Fruit fly (Drosophila melanogaster) whole organism, embryonic: ENCODE results near the gene CG10165.

Source experiments
- Atf3 ChIP-seq: fragments of 200-800 bp; sonication (Bioruptor generic); optimal IDR thresholded peaks from 3 replicates; lab custom pipeline; 2016; ENCODE audit warnings: missing biosample characterization, missing genetic modification characterization
- CG10147 ChIP-seq: fragments of 200-800 bp; sonication (Bioruptor generic); optimal IDR thresholded peaks from 2 replicates; lab custom pipeline; 2019; ENCODE audit warnings: missing biosample characterization, mild to moderate bottlenecking, missing genetic modification characterization, moderate library complexity
- CG10979 ChIP-seq: fragments of 200-800 bp; sonication (Bioruptor generic); optimal IDR thresholded peaks from 2 replicates; lab custom pipeline; 2018; ENCODE audit warnings: missing biosample characterization, mild to moderate bottlenecking, missing genetic modification characterization, moderate library complexity
- CG11085 ChIP-seq: fragments of 200-800 bp; sonication (Bioruptor generic); IDR thresholded peaks from 2 replicates; pipeline ENCODE4 v1.3.6; 2022; ENCODE audit warnings: missing biosample characterization, missing genetic modification characterization
- CG11723 ChIP-seq: fragments of 200-800 bp; sonication (Bioruptor generic); optimal IDR thresholded peaks from 2 replicates; lab custom pipeline; 2017; ENCODE audit warnings: missing biosample characterization, mild to moderate bottlenecking, missing genetic modification characterization
- CG12104 ChIP-seq: fragments of 200-800 bp; sonication (Bioruptor generic); optimal IDR thresholded peaks from 3 replicates; lab custom pipeline; 2016; ENCODE audit warnings: missing biosample characterization, missing genetic modification characterization
- CG12155 ChIP-seq: fragments of 200-800 bp; sonication (Bioruptor generic); optimal IDR thresholded peaks from 3 replicates; lab custom pipeline; 2016; ENCODE audit warnings: missing biosample characterization, missing genetic modification characterization
- CG1233 ChIP-seq: fragments of 200-800 bp; sonication (Bioruptor generic); optimal IDR thresholded peaks from 4 replicates; lab custom pipeline; 2018; ENCODE audit warnings: missing biosample characterization, mild to moderate bottlenecking, missing genetic modification characterization
- CG16863 ChIP-seq: fragments of 200-800 bp; sonication (Bioruptor generic); optimal IDR thresholded peaks from 3 replicates; lab custom pipeline; 2016; ENCODE audit warnings: missing biosample characterization, missing genetic modification characterization
- CG18262 ChIP-seq: fragments of 200-800 bp; optimal IDR thresholded peaks from 3 replicates; lab custom pipeline; 2019; ENCODE audit warnings: missing biosample characterization, mild to moderate bottlenecking, missing genetic modification characterization, moderate library complexity
- CG2199 ChIP-seq: fragments of 200-800 bp; sonication (Bioruptor generic); IDR thresholded peaks from 3 replicates; pipeline ENCODE4 v1.3.6; 2022; ENCODE audit warnings: missing biosample characterization, missing genetic modification characterization
- CG2712 ChIP-seq: fragments of 200-800 bp; optimal IDR thresholded peaks from 3 replicates; lab custom pipeline; 2019; ENCODE audit warnings: missing biosample characterization, mild to moderate bottlenecking, missing genetic modification characterization, moderate library complexity
- CG31224 ChIP-seq: fragments of 200-800 bp; sonication (Bioruptor generic); IDR thresholded peaks from 2 replicates; pipeline ENCODE4 v1.3.6; 2022; ENCODE audit warnings: missing biosample characterization, missing genetic modification characterization
- CG3995 ChIP-seq: fragments of 200-800 bp; sonication (Bioruptor generic); optimal IDR thresholded peaks from 3 replicates; lab custom pipeline; 2016; ENCODE audit warnings: missing biosample characterization, missing genetic modification characterization
- CG4328 ChIP-seq: fragments of 200-800 bp; sonication (Bioruptor generic); optimal IDR thresholded peaks from 3 replicates; lab custom pipeline; 2017; ENCODE audit warnings: missing biosample characterization, missing genetic modification reagents, missing genetic modification characterization
- CG4707 ChIP-seq: fragments of 200-800 bp; sonication (Bioruptor generic); optimal IDR thresholded peaks from 2 replicates; lab custom pipeline; 2018; ENCODE audit warnings: missing biosample characterization, mild to moderate bottlenecking, missing genetic modification characterization, moderate library complexity
- CG4854 ChIP-seq: fragments of 200-800 bp; sonication (Bioruptor generic); optimal IDR thresholded peaks from 2 replicates; lab custom pipeline; 2016; ENCODE audit warnings: missing biosample characterization, missing genetic modification characterization, inconsistent platforms
- CG9797 ChIP-seq: fragments of 200-800 bp; sonication (Bioruptor generic); optimal IDR thresholded peaks from 3 replicates; lab custom pipeline; 2018; ENCODE audit warnings: missing biosample characterization, mild to moderate bottlenecking, missing genetic modification characterization
- Dad ChIP-seq: fragments of 200-800 bp; sonication (Bioruptor generic); optimal IDR thresholded peaks from 3 replicates; lab custom pipeline; 2016; ENCODE audit warnings: missing biosample characterization, missing genetic modification characterization
- E2f2 ChIP-seq: fragments of 200-800 bp; sonication (Bioruptor generic); IDR thresholded peaks from 2 replicates; pipeline ENCODE4 v1.3.6; 2022; ENCODE audit warnings: missing biosample characterization, missing genetic modification characterization
- Eip74EF ChIP-seq, 2 experiments: fragments of 200-800 bp in 1 of 2; fragments of >200 bp in 1 of 2; sonication (Bioruptor generic) in 1 of 2; optimal IDR thresholded peaks; 2 replicates each; lab custom pipeline; 2017 to 2019; ENCODE audit warnings: missing biosample characterization in 2 of 2, missing genetic modification characterization in 2 of 2, mild to moderate bottlenecking in 1 of 2, moderate library complexity in 1 of 2
- Ets65A ChIP-seq: fragments of 200-800 bp; sonication (Bioruptor generic); peaks from one replicate; lab custom pipeline; 2016; ENCODE audit warnings: missing biosample characterization, missing genetic modification characterization
- Fer2 ChIP-seq: fragments of 200-800 bp; sonication (Bioruptor generic); optimal IDR thresholded peaks from 2 replicates; lab custom pipeline; 2018; ENCODE audit warnings: missing biosample characterization, mild to moderate bottlenecking, missing genetic modification characterization, moderate library complexity
- HLH54F ChIP-seq: fragments of 200-800 bp; sonication (Bioruptor generic); optimal IDR thresholded peaks from 3 replicates; lab custom pipeline; 2016; ENCODE audit warnings: missing biosample characterization, missing genetic modification characterization
- Max ChIP-seq: fragments of 200-800 bp; sonication (Bioruptor generic); optimal IDR thresholded peaks from 2 replicates; lab custom pipeline; 2016; ENCODE audit warnings: missing biosample characterization, mild to moderate bottlenecking, missing genetic modification characterization
- Mrtf ChIP-seq: fragments of 200-800 bp; sonication (Bioruptor generic); IDR thresholded peaks from 3 replicates; pipeline ENCODE4 v1.3.6; 2022; ENCODE audit warnings: missing biosample characterization, missing genetic modification characterization
- NC2α ChIP-seq: fragments of 200-800 bp; sonication (Bioruptor generic); optimal IDR thresholded peaks from 2 replicates; lab custom pipeline; 2016; ENCODE audit warnings: missing biosample characterization, missing genetic modification characterization
- Nf-YC ChIP-seq: fragments of 200-800 bp; optimal IDR thresholded peaks from 3 replicates; lab custom pipeline; 2019; ENCODE audit warnings: missing biosample characterization, mild to moderate bottlenecking, missing genetic modification characterization, moderate library complexity
- Poxn ChIP-seq: fragments of 200-800 bp; sonication (Bioruptor generic); IDR thresholded peaks from 2 replicates; pipeline ENCODE4 v1.3.6; 2022; ENCODE audit warnings: missing biosample characterization, missing genetic modification characterization
- Sry-δ ChIP-seq: fragments of 200-800 bp; sonication (Bioruptor generic); optimal IDR thresholded peaks from 2 replicates; lab custom pipeline; 2016; ENCODE audit warnings: missing biosample characterization, missing genetic modification characterization
- Xbp1 ChIP-seq: fragments of 200-800 bp; sonication (Bioruptor generic); optimal IDR thresholded peaks from 3 replicates; lab custom pipeline; 2016; ENCODE audit warnings: missing biosample characterization, mild to moderate bottlenecking, missing genetic modification characterization
- ap ChIP-seq: fragments of 200-800 bp; sonication (Bioruptor generic); IDR thresholded peaks from 2 replicates; pipeline ENCODE4 v1.3.6; 2022; ENCODE audit warnings: missing biosample characterization, missing genetic modification characterization
- az2 ChIP-seq: fragments of 200-800 bp; sonication (Bioruptor generic); optimal IDR thresholded peaks from 3 replicates; lab custom pipeline; 2016; ENCODE audit warnings: missing biosample characterization, missing genetic modification characterization
- caup ChIP-seq: fragments of 200-800 bp; sonication (Bioruptor generic); optimal IDR thresholded peaks from 3 replicates; lab custom pipeline; 2017; ENCODE audit warnings: missing biosample characterization, mild to moderate bottlenecking, missing genetic modification characterization, moderate library complexity; ENCODE audit not compliant: severe bottlenecking
- chn ChIP-seq: fragments of 200-800 bp; sonication (Bioruptor generic); optimal IDR thresholded peaks from 2 replicates; lab custom pipeline; 2016; ENCODE audit warnings: missing biosample characterization, missing genetic modification characterization
- exex ChIP-seq: fragments of 200-800 bp; sonication (Bioruptor generic); optimal IDR thresholded peaks from 4 replicates; lab custom pipeline; 2018; ENCODE audit warnings: missing biosample characterization, mild to moderate bottlenecking, missing genetic modification characterization, moderate library complexity
- fd102C ChIP-seq: fragments of 200-800 bp; sonication (Bioruptor generic); optimal IDR thresholded peaks from 2 replicates; lab custom pipeline; 2018; ENCODE audit warnings: missing biosample characterization, mild to moderate bottlenecking, missing genetic modification characterization, moderate library complexity
- hkb ChIP-seq, 2 experiments: fragments of 200-800 bp in 1 of 2; fragments of >200 bp in 1 of 2; sonication (Bioruptor generic) in 1 of 2; IDR thresholded peaks in 1 of 2; optimal IDR thresholded peaks in 1 of 2; 2 replicates each; pipeline versions ENCODE4 v1.3.6 to Lab custom; 2017 to 2022; ENCODE audit warnings: missing biosample characterization in 1 of 2, missing genetic modification characterization in 1 of 2
- ind ChIP-seq: fragments of 200-800 bp; sonication (Bioruptor generic); optimal IDR thresholded peaks from 3 replicates; lab custom pipeline; 2016; ENCODE audit warnings: missing biosample characterization, missing genetic modification characterization
- kay ChIP-seq: fragments of 200-800 bp; sonication (Bioruptor generic); optimal IDR thresholded peaks from 2 replicates; lab custom pipeline; 2016; ENCODE audit warnings: missing biosample characterization, missing genetic modification characterization
- maf-S ChIP-seq: fragments of 200-800 bp; sonication (Bioruptor generic); optimal IDR thresholded peaks from 2 replicates; lab custom pipeline; 2016; ENCODE audit warnings: missing biosample characterization, missing genetic modification characterization
- mam ChIP-seq: fragments of 200-800 bp; sonication (Bioruptor generic); optimal IDR thresholded peaks from 3 replicates; lab custom pipeline; 2016; ENCODE audit warnings: missing biosample characterization, missing genetic modification characterization
- pita ChIP-seq: fragments of 200-800 bp; sonication (Bioruptor generic); optimal IDR thresholded peaks from 2 replicates; lab custom pipeline; 2017; ENCODE audit warnings: missing biosample characterization, mild to moderate bottlenecking, missing genetic modification characterization
- ranshi ChIP-seq: fragments of 200-800 bp; sonication (Bioruptor generic); IDR thresholded peaks from 2 replicates; pipeline ENCODE4 v1.3.6; 2022; ENCODE audit warnings: missing biosample characterization, missing genetic modification characterization
- sima ChIP-seq: fragments of 200-800 bp; sonication (Bioruptor generic); optimal IDR thresholded peaks from 2 replicates; lab custom pipeline; 2016; ENCODE audit warnings: missing biosample characterization, missing genetic modification characterization
- sug ChIP-seq: fragments of 200-800 bp; optimal IDR thresholded peaks from 2 replicates; lab custom pipeline; 2019; ENCODE audit warnings: missing biosample characterization, mild to moderate bottlenecking, missing genetic modification characterization, moderate library complexity
- tio ChIP-seq: fragments of 200-800 bp; sonication (Bioruptor generic); optimal IDR thresholded peaks from 2 replicates; lab custom pipeline; 2017; ENCODE audit warnings: missing biosample characterization, missing genetic modification characterization, inconsistent platforms
- vfl ChIP-seq: fragments of 200-800 bp; sonication (Bioruptor generic); optimal IDR thresholded peaks from 2 replicates; lab custom pipeline; 2016; ENCODE audit warnings: missing biosample characterization, missing genetic modification characterization
- zfh2 ChIP-seq: fragments of 200-800 bp; sonication (Bioruptor generic); optimal IDR thresholded peaks from 2 replicates; lab custom pipeline; 2016; ENCODE audit warnings: missing biosample characterization, missing genetic modification characterization

The CG10165 gene

dm6 chr2L:19572496-19573317 is 42.6 kb upstream of the CG10165 start (continued):
- TF ChIP-seq CG4328 (GFP tag; lab: Kevin White, UChicago) (no peak), CG12104 (peak; percentile 38), az2 (GFP tag; lab: Kevin White, UChicago) (peak; percentile 59), HLH54F (GFP tag; lab: Kevin White, UChicago) (peak; percentile 71), ap (no peak), CG11723 (GFP tag; lab: Kevin White, UChicago) (peak; percentile 24), E2f2 (GFP tag; lab: Robert Waterston, UW) (no peak), CG16863 (GFP tag; lab: Kevin White, UChicago) (peak; percentile 27), CG4854 (GFP tag; lab: Kevin White, UChicago) (peak; percentile 51), Mrtf (GFP tag; lab: Robert Waterston, UW) (0 out of 3 replicates have a peak, but pooled peaks have one; percentile 8), CG1233 (GFP tag; lab: Kevin White, UChicago) (peak; percentile 43), Poxn (GFP tag; lab: Robert Waterston, UW) (no peak), Sry-δ (GFP tag; lab: Kevin White, UChicago) (peak; percentile 2), Nf-YC (peak; percentile 46), CG4707 (GFP tag; lab: Kevin White, UChicago) (no peak), CG10979 (tag; lab: Kevin White, UChicago) (peak; percentile 62), zfh2 (GFP tag; lab: Kevin White, UChicago) (peak; percentile 52), kay (GFP tag; lab: Kevin White, UChicago) (peak; percentile 19), ind (GFP tag; lab: Kevin White, UChicago) (peak; percentile 71), pita (GFP tag; lab: Kevin White, UChicago) (no peak), hkb (optimal IDR thresholded peaks at IDR 0.05; lab: Kevin White, UChicago) (no peak), hkb (GFP tag; IDR thresholded peaks at IDR 0.05; lab: Robert Waterston, UW) (peak; percentile 72), CG18262 (tag; lab: Kevin White, UChicago) (peak; percentile 77), CG3995 (GFP tag; lab: Kevin White, UChicago) (no peak), maf-S (GFP tag; lab: Kevin White, UChicago) (peak; percentile 17), Atf3 (GFP tag; lab: Kevin White, UChicago) (no peak), NC2α (GFP tag; lab: Kevin White, UChicago) (no peak), CG2199 (GFP tag; lab: Robert Waterston, UW) (0 out of 3 replicates have a peak, but pooled peaks have one; percentile 15), tio (GFP tag; lab: Kevin White, UChicago) (peak; percentile 63), Fer2 (peak; percentile 40), CG2712 (tag; lab: Kevin White, UChicago) (peak; percentile 72), chn (GFP tag; lab: Kevin White, UChicago) (peak; percentile 46), CG11085 (GFP tag; lab: Robert Waterston, UW) (0 out of 2 replicates have a peak, but pooled peaks have one; percentile 14), vfl (peak; percentile 50), mam (peak; percentile 73), exex (tag; lab: Kevin White, UChicago) (peak; percentile 27), sima (GFP tag; lab: Kevin White, UChicago) (no peak), Max (peak; percentile 57), caup (GFP tag; lab: Kevin White, UChicago) (peak; percentile 62), CG10147 (GFP tag; lab: Kevin White, UChicago) (peak; percentile 57), CG12155 (GFP tag; lab: Kevin White, UChicago) (peak; percentile 68), ranshi (GFP tag; lab: Robert Waterston, UW) (peak; percentile 68), Ets65A (GFP tag; lab: Kevin White, UChicago) (peak; percentile 72), Dad (GFP tag; lab: Kevin White, UChicago) (peak; percentile 37), Eip74EF (GFP tag; optimal IDR thresholded peaks at IDR 0.05; lab: Kevin White, UChicago) (peak in 1 of 2 experiments; percentile 66), CG9797 (no peak), CG31224 (GFP tag; lab: Robert Waterston, UW) (peak; percentile 60; the same call in 1 of the 2 replicates), sug (tag; lab: Kevin White, UChicago) (peak; percentile 45), Xbp1 (GFP tag; lab: Kevin White, UChicago) (peak; percentile 61), fd102C (GFP tag; lab: Kevin White, UChicago) (no peak)
